Worm (Caenorhabditis elegans) whole organism, young adult: ENCODE measurements around the gene T15H9.5.

Source experiments
- B0261.1 ChIP-seq: sonication (generic microtip); optimal IDR thresholded peaks from 2 replicates; lab custom pipeline; 2016; ENCODE audit warnings: mild to moderate bottlenecking, missing genetic modification characterization, moderate library complexity, missing compliant biosample characterization
- C17E4.6 ChIP-seq: fragments of 200-800 bp; sonication (Bioruptor generic); IDR thresholded peaks from 2 replicates; pipeline ENCODE4 v1.3.6; 2022; ENCODE audit warnings: missing genetic modification reagents, missing genetic modification characterization, missing compliant biosample characterization
- F22D6.2 ChIP-seq: sonication (generic microtip); optimal IDR thresholded peaks from 2 replicates; lab custom pipeline; 2016; ENCODE audit warnings: mild to moderate bottlenecking, missing genetic modification characterization, missing compliant biosample characterization
- F52B5.7 ChIP-seq: sonication (generic microtip); optimal IDR thresholded peaks from 2 replicates; lab custom pipeline; 2016; ENCODE audit warnings: mild to moderate bottlenecking, missing genetic modification characterization, missing compliant biosample characterization
- T07F8.4 ChIP-seq: sonication (generic microtip); optimal IDR thresholded peaks from 2 replicates; lab custom pipeline; 2016; ENCODE audit warnings: mild to moderate bottlenecking, missing genetic modification characterization, moderate library complexity, missing compliant biosample characterization
- athp-1 ChIP-seq: sonication (generic microtip); optimal IDR thresholded peaks from 2 replicates; lab custom pipeline; 2017; ENCODE audit warnings: mild to moderate bottlenecking, missing genetic modification characterization, missing compliant biosample characterization
- attf-5 ChIP-seq: fragments of 200-800 bp; sonication (Bioruptor generic); optimal IDR thresholded peaks from 2 replicates; lab custom pipeline; 2018; ENCODE audit warnings: mild to moderate bottlenecking, missing genetic modification characterization, missing compliant biosample characterization
- attf-6 ChIP-seq: fragments of 200-800 bp; sonication (Bioruptor generic); IDR thresholded peaks from 2 replicates; pipeline ENCODE4 v1.3.6; 2022; ENCODE audit warnings: missing genetic modification reagents, missing genetic modification characterization, missing compliant biosample characterization
- bed-1 ChIP-seq: fragments of 200-800 bp; sonication (Bioruptor generic); IDR thresholded peaks from 2 replicates; pipeline ENCODE4 v1.3.6; 2022; ENCODE audit warnings: missing genetic modification reagents, missing genetic modification characterization, missing compliant biosample characterization
- bed-2 ChIP-seq: fragments of 200-800 bp; sonication (Bioruptor generic); IDR thresholded peaks from 2 replicates; pipeline ENCODE4 v1.3.6; 2022; ENCODE audit warnings: missing genetic modification reagents, missing genetic modification characterization, missing compliant biosample characterization
- ccch-3 ChIP-seq: fragments of 200-800 bp; sonication (Bioruptor generic); optimal IDR thresholded peaks from 2 replicates; lab custom pipeline; 2018; ENCODE audit warnings: mild to moderate bottlenecking, missing genetic modification characterization, missing compliant biosample characterization
- cebp-2 ChIP-seq: fragments of 200-800 bp; sonication (Bioruptor generic); IDR thresholded peaks from 2 replicates; pipeline ENCODE4 v1.3.6; 2022; ENCODE audit warnings: missing genetic modification characterization, missing compliant biosample characterization
- ceh-79 ChIP-seq: sonication (generic microtip); optimal IDR thresholded peaks from 2 replicates; lab custom pipeline; 2017; ENCODE audit warnings: mild to moderate bottlenecking, missing genetic modification characterization, missing compliant biosample characterization
- ceh-91 ChIP-seq: fragments of 200-800 bp; sonication (Bioruptor generic); IDR thresholded peaks from 2 replicates; pipeline ENCODE4 v1.3.6; 2022; ENCODE audit warnings: missing genetic modification reagents, missing genetic modification characterization, missing compliant biosample characterization
- chd-7 ChIP-seq: sonication (generic microtip); optimal IDR thresholded peaks from 2 replicates; lab custom pipeline; 2016; ENCODE audit warnings: mild to moderate bottlenecking, missing genetic modification characterization, moderate library complexity, missing compliant biosample characterization
- die-1 ChIP-seq: sonication (generic microtip); optimal IDR thresholded peaks from 2 replicates; lab custom pipeline; 2016; ENCODE audit warnings: missing genotype, mild to moderate bottlenecking, missing genetic modification characterization, missing compliant biosample characterization
- dox-1 ChIP-seq: fragments of 200-800 bp; sonication (Bioruptor generic); IDR thresholded peaks from 2 replicates; pipeline ENCODE4 v1.3.6; 2022; ENCODE audit warnings: missing genetic modification reagents, missing genetic modification characterization, missing compliant biosample characterization
- dpff-1 ChIP-seq: sonication (generic microtip); optimal IDR thresholded peaks from 2 replicates; lab custom pipeline; 2017; ENCODE audit warnings: mild to moderate bottlenecking, missing genetic modification characterization, missing compliant biosample characterization
- ekl-4 ChIP-seq: fragments of 200-800 bp; sonication (Bioruptor generic); IDR thresholded peaks from 2 replicates; pipeline ENCODE4 v1.3.6; 2022; ENCODE audit warnings: missing genetic modification reagents, missing genetic modification characterization, missing compliant biosample characterization
- ets-4 ChIP-seq: fragments of 200-800 bp; sonication (Bioruptor generic); optimal IDR thresholded peaks from 2 replicates; lab custom pipeline; 2018; ENCODE audit warnings: mild to moderate bottlenecking, missing genetic modification characterization, missing compliant biosample characterization
- hmg-1.2 ChIP-seq: fragments of 200-800 bp; sonication (Bioruptor generic); IDR thresholded peaks from 2 replicates; pipeline ENCODE4 v1.3.6; 2022; ENCODE audit warnings: missing genetic modification reagents, missing genetic modification characterization, missing compliant biosample characterization
- lin-26 ChIP-seq: fragments of 200-800 bp; sonication (Bioruptor generic); IDR thresholded peaks from 2 replicates; pipeline ENCODE4 v1.3.6; 2022; ENCODE audit warnings: missing genetic modification reagents, missing genetic modification characterization, missing compliant biosample characterization
- lir-1 ChIP-seq: fragments of 200-800 bp; sonication (Bioruptor generic); conservative IDR thresholded peaks from 2 replicates; pipeline ENCODE4 v1.3.6; 2022; ENCODE audit warnings: missing genetic modification reagents, missing genetic modification characterization, missing compliant biosample characterization
- madf-3 ChIP-seq: fragments of 200-800 bp; sonication (Bioruptor generic); IDR thresholded peaks from 2 replicates; pipeline ENCODE4 v1.3.6; 2022; ENCODE audit warnings: missing genetic modification reagents, missing genetic modification characterization, missing compliant biosample characterization
- madf-6 ChIP-seq: fragments of 200-800 bp; sonication (Bioruptor generic); IDR thresholded peaks from 2 replicates; pipeline ENCODE4 v1.3.6; 2022; ENCODE audit warnings: missing genetic modification reagents, missing genetic modification characterization, missing compliant biosample characterization
- nfyb-1 ChIP-seq: fragments of 200-800 bp; sonication (Bioruptor generic); IDR thresholded peaks from 2 replicates; pipeline ENCODE4 v1.3.6; 2022; ENCODE audit warnings: missing genetic modification reagents, missing genetic modification characterization, missing compliant biosample characterization
- nhr-179 ChIP-seq: sonication (generic microtip); optimal IDR thresholded peaks from 2 replicates; lab custom pipeline; 2016; ENCODE audit warnings: mild to moderate bottlenecking, missing genetic modification characterization, missing compliant biosample characterization
- nhr-80 ChIP-seq: sonication (generic microtip); optimal IDR thresholded peaks from 2 replicates; lab custom pipeline; 2016; ENCODE audit warnings: missing genetic modification characterization, missing compliant biosample characterization
- repo-1 ChIP-seq: sonication (generic microtip); optimal IDR thresholded peaks from 2 replicates; lab custom pipeline; 2017; ENCODE audit warnings: mild to moderate bottlenecking, missing genetic modification characterization, missing compliant biosample characterization
- sdz-38 ChIP-seq: sonication (generic microtip); optimal IDR thresholded peaks from 2 replicates; lab custom pipeline; 2016; ENCODE audit warnings: missing genotype, missing genetic modification characterization, missing compliant biosample characterization
- snpc-1.3 ChIP-seq: sonication (generic microtip); optimal IDR thresholded peaks from 2 replicates; lab custom pipeline; 2017; ENCODE audit warnings: missing genetic modification characterization, mild to moderate bottlenecking, missing compliant biosample characterization, antibody characterized with exemption, moderate library complexity, missing genotype, missing genetic modification reagents; ENCODE audit not compliant: insufficient read depth
- snpc-3.4 ChIP-seq: sonication (generic microtip); optimal IDR thresholded peaks from 2 replicates; lab custom pipeline; 2017; ENCODE audit warnings: missing genetic modification characterization, mild to moderate bottlenecking, missing compliant biosample characterization, antibody characterized with exemption, moderate library complexity, missing genotype, missing genetic modification reagents
- snpc-4 ChIP-seq, 5 experiments: fragments of 150-350 bp in 1 of 5; sonication (generic microtip) in 4 of 5; optimal IDR thresholded peaks; 2 replicates each; lab custom pipeline; 2014 to 2018; ENCODE audit warnings: missing genetic modification characterization in 5 of 5, missing biosample characterization in 3 of 5, antibody characterized with exemption in 2 of 5, mild to moderate bottlenecking in 2 of 5, missing compliant biosample characterization in 2 of 5, missing genotype in 2 of 5, moderate library complexity in 2 of 5, missing genetic modification reagents in 1 of 5
- tlf-1 ChIP-seq: fragments of 200-800 bp; sonication (Bioruptor generic); optimal IDR thresholded peaks from 2 replicates; lab custom pipeline; 2018; ENCODE audit warnings: mild to moderate bottlenecking, missing genetic modification characterization, missing compliant biosample characterization
- ztf-18 ChIP-seq: sonication (generic microtip); optimal IDR thresholded peaks from 2 replicates; lab custom pipeline; 2016; ENCODE audit warnings: missing genotype, mild to moderate bottlenecking, missing genetic modification characterization, missing compliant biosample characterization

T15H9.5 gene

ce11 chrII:9597516-9598047 lies 13.7 kb downstream of the T15H9.5 start, which contains the start of gene mrpl-53 (continued):
- no peak for TF ChIP-seq sdz-38 (tag; lab: Kevin White, UChicago)
- no peak for TF ChIP-seq tlf-1 (GFP tag; lab: Kevin White, UChicago)
- no peak for TF ChIP-seq snpc-3.4 (tag; lab: Kevin White, UChicago)
- TF ChIP-seq ccch-3 (GFP tag; lab: Kevin White, UChicago), result no peak
- no peak for TF ChIP-seq F52B5.7 (tag; lab: Kevin White, UChicago)
- 0 out of 2 replicates have a peak, but pooled peaks have one; percentile 29 for TF ChIP-seq madf-3
- TF ChIP-seq lir-1 (GFP tag; lab: Robert Waterston, UW), result no peak
- peak; percentile 55 for TF ChIP-seq repo-1 (tag; lab: Kevin White, UChicago)
- TF ChIP-seq ekl-4, result no peak
- TF ChIP-seq attf-6, result no peak
- no peak for TF ChIP-seq snpc-1.3 (tag; lab: Kevin White, UChicago)
- TF ChIP-seq nhr-80 (tag; lab: Kevin White, UChicago), result no peak
- TF ChIP-seq madf-6 (GFP tag; lab: Robert Waterston, UW), result 0 out of 2 replicates have a peak, but pooled peaks have one; percentile 43
- TF ChIP-seq B0261.1 (tag; lab: Kevin White, UChicago), result no peak
- TF ChIP-seq nhr-179 (tag; lab: Kevin White, UChicago), result no peak
- TF ChIP-seq bed-1 (GFP tag; lab: Robert Waterston, UW), result no peak
- TF ChIP-seq athp-1 (tag; lab: Kevin White, UChicago), result peak; percentile 6
- TF ChIP-seq nfyb-1, result peak; percentile 71; the same call in 1 of the 2 replicates
- TF ChIP-seq C17E4.6 (GFP tag; lab: Robert Waterston, UW), result no peak
- no peak for TF ChIP-seq chd-7 (tag; lab: Kevin White, UChicago)
- TF ChIP-seq cebp-2 (GFP tag; lab: Robert Waterston, UW), result no peak
- TF ChIP-seq dox-1, result no peak; the same call in 1 of the 2 replicates
- no peak for TF ChIP-seq T07F8.4 (tag; lab: Kevin White, UChicago)

ce11 chrII:9596401-9596800 lies 14.8 kb downstream of the T15H9.5 start, which contains the start of gene E02H1.6:
TSS of gene E02H1.6 (plus strand) at chrII:9596701.
- TF ChIP-seq lin-26 (GFP tag; lab: Robert Waterston, UW) (no peak), bed-2 (no peak), attf-5 (GFP tag; lab: Kevin White, UChicago) (no peak), die-1 (tag; lab: Kevin White, UChicago) (no peak), dpff-1 (tag; lab: Kevin White, UChicago) (no peak), ceh-79 (no peak), madf-3 (no peak), ceh-91 (GFP tag; lab: Robert Waterston, UW) (no peak), ets-4 (GFP tag; lab: Kevin White, UChicago) (no peak), bed-1 (GFP tag; lab: Robert Waterston, UW) (no peak), snpc-4 (GFP tag; optimal IDR thresholded peaks at IDR 0.05; lab: Kevin White, UChicago) (no peak), snpc-4 (tag; optimal IDR thresholded peaks at IDR 0.05; lab: Kevin White, UChicago) (no peak), ztf-18 (tag; lab: Kevin White, UChicago) (no peak), F22D6.2 (tag; lab: Kevin White, UChicago) (no peak)

- TF ChIP-seq hmg-1.2 (GFP tag; lab: Robert Waterston, UW), result 0 out of 2 replicates have a peak, but pooled peaks have one; percentile 4
- no peak; the same call in 1 of the 2 replicates for TF ChIP-seq madf-6 (GFP tag; lab: Robert Waterston, UW)
Measured at ce11 chrII:9594924-9595323, 16.3 kb downstream of the T15H9.5 start, which contains the start of gene E02H1.5. TSS of gene E02H1.5 (plus strand) at chrII:9595224.
